Fruit fly (Drosophila melanogaster) whole organism, embryonic: ENCODE results near the gene fwd.

Experiments
- CG11085 ChIP-seq: fragments of 200-800 bp; sonication (Bioruptor generic); IDR thresholded peaks from 2 replicates; pipeline ENCODE4 v1.3.6; 2022; ENCODE audit warnings: missing biosample characterization, missing genetic modification characterization
- CG4328 ChIP-seq: fragments of 200-800 bp; sonication (Bioruptor generic); optimal IDR thresholded peaks from 3 replicates; lab custom pipeline; 2017; ENCODE audit warnings: missing biosample characterization, missing genetic modification reagents, missing genetic modification characterization
- CoRest ChIP-seq: fragments of 200-800 bp; sonication (Bioruptor generic); optimal IDR thresholded peaks from 3 replicates; lab custom pipeline; 2018; ENCODE audit warnings: missing biosample characterization, mild to moderate bottlenecking, missing genetic modification characterization, moderate library complexity
- Sin3A ChIP-seq: fragments of >200 bp; optimal IDR thresholded peaks from 2 replicates; lab custom pipeline; 2018
- ase ChIP-seq: fragments of 200-800 bp; sonication (Bioruptor generic); IDR thresholded peaks from 3 replicates; pipeline ENCODE4 v1.3.6; 2022; ENCODE audit warnings: missing biosample characterization, missing genetic modification characterization
- hth ChIP-seq: fragments of >200 bp; optimal IDR thresholded peaks from 2 replicates; lab custom pipeline; 2017; ENCODE audit warnings: inconsistent platforms
- ken ChIP-seq: fragments of 200-800 bp; sonication (Bioruptor generic); IDR thresholded peaks from 3 replicates; pipeline ENCODE4 v1.3.6; 2022; ENCODE audit warnings: missing biosample characterization, missing genetic modification characterization
- stwl ChIP-seq: fragments of 200-800 bp; sonication (Bioruptor generic); optimal IDR thresholded peaks from 3 replicates; lab custom pipeline; 2018; ENCODE audit warnings: missing biosample characterization, mild to moderate bottlenecking, missing genetic modification characterization, moderate library complexity
- vvl ChIP-seq: fragments of 200-800 bp; sonication (Bioruptor generic); IDR thresholded peaks from 2 replicates; pipeline ENCODE4 v1.3.6; 2022; ENCODE audit warnings: missing biosample characterization, missing genetic modification characterization

DNA sequence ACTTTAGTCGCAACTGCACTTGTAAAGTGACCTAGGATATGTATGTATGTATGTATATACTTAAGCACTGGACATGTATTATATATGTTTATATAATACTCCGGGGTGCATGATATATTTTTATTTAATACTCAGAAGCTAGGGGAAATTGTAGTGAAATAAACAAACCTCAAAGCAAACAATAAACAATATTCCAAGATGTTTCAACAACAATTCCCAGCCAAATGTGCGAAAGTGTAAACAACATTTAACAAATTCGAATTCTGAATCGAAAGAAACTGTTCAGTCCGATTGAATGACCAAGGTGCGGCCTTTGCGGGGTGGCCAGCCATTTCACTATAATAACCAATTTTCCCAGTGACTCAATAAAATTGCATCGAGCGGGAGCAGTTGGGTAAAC is 20.4 kb upstream of the fwd start:
- TF ChIP-seq Sin3A (no peak), CoRest (tag; lab: Kevin White, UChicago) (no peak), ken (GFP tag; lab: Robert Waterston, UW) (no peak), ase (GFP tag; lab: Robert Waterston, UW) (no peak), CG4328 (GFP tag; lab: Kevin White, UChicago) (no peak), stwl (no peak), vvl (GFP tag; lab: Robert Waterston, UW) (no peak), CG11085 (GFP tag; lab: Robert Waterston, UW) (no peak), hth (lab: Kevin White, UChicago) (no peak)
